Fruit fly (Drosophila melanogaster) whole organism, embryonic: ENCODE results near the gene mRpL19.

Experiments used
- Blimp-1 ChIP-seq: fragments of 200-800 bp; sonication (Bioruptor generic); optimal IDR thresholded peaks from 3 replicates; lab custom pipeline; 2018; ENCODE audit warnings: missing biosample characterization, missing genetic modification characterization, mild to moderate bottlenecking, moderate library complexity, missing genetic modification reagents
- C15 ChIP-seq: fragments of 200-800 bp; sonication (Bioruptor generic); IDR thresholded peaks from 3 replicates; pipeline ENCODE4 v1.3.6; 2022; ENCODE audit warnings: missing biosample characterization, missing genetic modification characterization
- CG1024 ChIP-seq: fragments of 200-800 bp; sonication (Bioruptor generic); IDR thresholded peaks from 2 replicates; pipeline ENCODE4 v1.3.6; 2022; ENCODE audit warnings: missing biosample characterization, missing genetic modification characterization
- CG10321 ChIP-seq: fragments of 200-800 bp; sonication (Bioruptor generic); IDR thresholded peaks from 2 replicates; pipeline ENCODE4 v1.3.6; 2022; ENCODE audit warnings: missing biosample characterization, missing genetic modification characterization
- CG11456 ChIP-seq: fragments of 200-800 bp; sonication (Bioruptor generic); IDR thresholded peaks from 3 replicates; pipeline ENCODE4 v1.3.6; 2022; ENCODE audit warnings: missing biosample characterization, missing genetic modification characterization
- CG12299 ChIP-seq: fragments of 200-800 bp; sonication (Bioruptor generic); optimal IDR thresholded peaks from 2 replicates; lab custom pipeline; 2018; ENCODE audit warnings: missing biosample characterization, mild to moderate bottlenecking, missing genetic modification characterization
- CG12391 ChIP-seq: fragments of 200-800 bp; sonication (Bioruptor generic); optimal IDR thresholded peaks from 3 replicates; lab custom pipeline; 2018; ENCODE audit warnings: missing biosample characterization, mild to moderate bottlenecking, missing genetic modification characterization, moderate library complexity
- CG12769 ChIP-seq: fragments of 200-800 bp; sonication (Bioruptor generic); optimal IDR thresholded peaks from 2 replicates; lab custom pipeline; 2019; ENCODE audit warnings: missing biosample characterization, mild to moderate bottlenecking, missing genetic modification characterization, moderate library complexity
- CG13123 ChIP-seq: fragments of 200-800 bp; sonication (Bioruptor generic); optimal IDR thresholded peaks from 2 replicates; lab custom pipeline; 2016; ENCODE audit warnings: missing biosample characterization, missing genetic modification characterization
- CG13894 ChIP-seq: fragments of 200-800 bp; sonication (Bioruptor generic); optimal IDR thresholded peaks from 3 replicates; lab custom pipeline; 2018; ENCODE audit warnings: missing biosample characterization, mild to moderate bottlenecking, missing genetic modification characterization, moderate library complexity
- CG18262 ChIP-seq: fragments of 200-800 bp; optimal IDR thresholded peaks from 3 replicates; lab custom pipeline; 2019; ENCODE audit warnings: missing biosample characterization, mild to moderate bottlenecking, missing genetic modification characterization, moderate library complexity
- CG18619 ChIP-seq: fragments of 200-800 bp; sonication (Bioruptor generic); optimal IDR thresholded peaks from 3 replicates; lab custom pipeline; 2017; ENCODE audit warnings: missing biosample characterization, mild to moderate bottlenecking, missing genetic modification characterization
- CG30403 ChIP-seq: fragments of 200-800 bp; sonication (Bioruptor generic); optimal IDR thresholded peaks from 3 replicates; lab custom pipeline; 2016; ENCODE audit warnings: missing biosample characterization, missing genetic modification characterization
- CG32772 ChIP-seq: fragments of 200-800 bp; sonication (Bioruptor generic); IDR thresholded peaks from 2 replicates; pipeline ENCODE4 v1.3.6; 2022; ENCODE audit warnings: missing biosample characterization, missing genetic modification characterization
- CG4360 ChIP-seq: fragments of 200-800 bp; sonication (Bioruptor generic); IDR thresholded peaks from 2 replicates; pipeline ENCODE4 v1.3.6; 2022; ENCODE audit warnings: missing biosample characterization, missing genetic modification characterization
- CG4820 ChIP-seq: fragments of 200-800 bp; sonication (Bioruptor generic); optimal IDR thresholded peaks from 3 replicates; lab custom pipeline; 2016; ENCODE audit warnings: missing biosample characterization, missing genetic modification characterization
- CG6791 ChIP-seq: fragments of 200-800 bp; sonication (Bioruptor generic); IDR thresholded peaks from 3 replicates; pipeline ENCODE4 v1.3.6; 2022; ENCODE audit warnings: missing biosample characterization, missing genetic modification characterization; ENCODE audit not compliant: partially characterized antibody
- CG7271 ChIP-seq: fragments of 200-800 bp; sonication (Bioruptor generic); optimal IDR thresholded peaks from 2 replicates; lab custom pipeline; 2018; ENCODE audit warnings: missing biosample characterization, mild to moderate bottlenecking, missing genetic modification characterization, moderate library complexity
- CG8281 ChIP-seq: fragments of 200-800 bp; sonication (Bioruptor generic); optimal IDR thresholded peaks from 2 replicates; lab custom pipeline; 2018; ENCODE audit warnings: missing biosample characterization, mild to moderate bottlenecking, missing genetic modification characterization, moderate library complexity
- CG8290 ChIP-seq, 3 experiments: fragments of 200-800 bp; sonication (Bioruptor generic); optimal IDR thresholded peaks; 2 replicates each; lab custom pipeline; 2016 to 2019; ENCODE audit warnings: missing biosample characterization in 3 of 3, missing genetic modification characterization in 3 of 3, mild to moderate bottlenecking in 2 of 3, moderate library complexity in 1 of 3
- CG8359 ChIP-seq: fragments of 200-800 bp; sonication (Bioruptor generic); optimal IDR thresholded peaks from 2 replicates; lab custom pipeline; 2017; ENCODE audit warnings: missing biosample characterization, mild to moderate bottlenecking, missing genetic modification characterization, borderline replicate concordance
- CG9797 ChIP-seq: fragments of 200-800 bp; sonication (Bioruptor generic); optimal IDR thresholded peaks from 3 replicates; lab custom pipeline; 2018; ENCODE audit warnings: missing biosample characterization, mild to moderate bottlenecking, missing genetic modification characterization
- D19B ChIP-seq: fragments of 200-800 bp; sonication (Bioruptor generic); optimal IDR thresholded peaks from 2 replicates; lab custom pipeline; 2017; ENCODE audit warnings: missing biosample characterization, mild to moderate bottlenecking, missing genetic modification characterization
- Dp ChIP-seq: fragments of 200-800 bp; sonication (Bioruptor generic); optimal IDR thresholded peaks from 2 replicates; lab custom pipeline; 2018; ENCODE audit warnings: missing biosample characterization, mild to moderate bottlenecking, missing genetic modification characterization, moderate library complexity
- E2f2 ChIP-seq: fragments of 200-800 bp; sonication (Bioruptor generic); IDR thresholded peaks from 2 replicates; pipeline ENCODE4 v1.3.6; 2022; ENCODE audit warnings: missing biosample characterization, missing genetic modification characterization
- GATAe ChIP-seq: fragments of 200-800 bp; sonication (Bioruptor generic); conservative IDR thresholded peaks from 2 replicates; pipeline ENCODE4 v1.3.6; 2022; ENCODE audit warnings: missing biosample characterization, missing genetic modification characterization
- Mes4 ChIP-seq: fragments of 200-800 bp; sonication (Bioruptor generic); optimal IDR thresholded peaks from 2 replicates; lab custom pipeline; 2016; ENCODE audit warnings: missing biosample characterization, missing genetic modification characterization
- Neu2 ChIP-seq: fragments of 200-800 bp; sonication (Bioruptor generic); optimal IDR thresholded peaks from 3 replicates; lab custom pipeline; 2016; ENCODE audit warnings: missing biosample characterization, missing genetic modification characterization, borderline replicate concordance
- Scr ChIP-seq: fragments of 200-800 bp; sonication (Bioruptor generic); IDR thresholded peaks from 2 replicates; pipeline ENCODE4 v1.3.6; 2022; ENCODE audit warnings: missing biosample characterization, missing genetic modification characterization; ENCODE audit not compliant: partially characterized antibody
- Sry-β ChIP-seq: fragments of 200-800 bp; sonication (Bioruptor generic); optimal IDR thresholded peaks from 2 replicates; lab custom pipeline; 2018; ENCODE audit warnings: missing biosample characterization, mild to moderate bottlenecking, missing genetic modification characterization, moderate library complexity
- cato ChIP-seq: fragments of 200-800 bp; sonication (Bioruptor generic); optimal IDR thresholded peaks from 2 replicates; lab custom pipeline; 2016; ENCODE audit warnings: missing biosample characterization, missing genetic modification characterization, borderline replicate concordance
- chm ChIP-seq: fragments of 200-800 bp; sonication (Bioruptor generic); IDR thresholded peaks from 2 replicates; pipeline ENCODE4 v1.3.6; 2022; ENCODE audit warnings: missing biosample characterization, missing genetic modification characterization
- danr ChIP-seq: fragments of 200-800 bp; sonication (Bioruptor generic); IDR thresholded peaks from 2 replicates; pipeline ENCODE4 v1.3.6; 2022; ENCODE audit warnings: missing biosample characterization, missing genetic modification characterization
- exex ChIP-seq: fragments of 200-800 bp; sonication (Bioruptor generic); optimal IDR thresholded peaks from 4 replicates; lab custom pipeline; 2018; ENCODE audit warnings: missing biosample characterization, mild to moderate bottlenecking, missing genetic modification characterization, moderate library complexity
- gem ChIP-seq: fragments of 200-800 bp; sonication (Bioruptor generic); optimal IDR thresholded peaks from 2 replicates; lab custom pipeline; 2019; ENCODE audit warnings: missing biosample characterization, mild to moderate bottlenecking, missing genetic modification characterization, moderate library complexity
- lilli ChIP-seq: fragments of 200-800 bp; sonication (Bioruptor generic); optimal IDR thresholded peaks from 3 replicates; lab custom pipeline; 2016; ENCODE audit warnings: missing biosample characterization, missing genetic modification characterization
- lola ChIP-seq, 3 experiments: fragments of >200 bp in 2 of 3; fragments of 200-800 bp in 1 of 3; sonication (Bioruptor generic) in 1 of 3; optimal IDR thresholded peaks; 2 replicates each; lab custom pipeline; 2017 to 2019; ENCODE audit warnings: missing biosample characterization in 3 of 3, missing genetic modification characterization in 3 of 3, mild to moderate bottlenecking in 1 of 3, moderate library complexity in 1 of 3
- mam ChIP-seq: fragments of 200-800 bp; sonication (Bioruptor generic); optimal IDR thresholded peaks from 3 replicates; lab custom pipeline; 2016; ENCODE audit warnings: missing biosample characterization, missing genetic modification characterization
- p53 ChIP-seq: fragments of 200-800 bp; sonication (Bioruptor generic); optimal IDR thresholded peaks from 2 replicates; lab custom pipeline; 2016; ENCODE audit warnings: missing biosample characterization, missing genetic modification characterization
- pita ChIP-seq: fragments of 200-800 bp; sonication (Bioruptor generic); optimal IDR thresholded peaks from 2 replicates; lab custom pipeline; 2017; ENCODE audit warnings: missing biosample characterization, mild to moderate bottlenecking, missing genetic modification characterization
- pum ChIP-seq: fragments of 200-800 bp; sonication (Bioruptor generic); optimal IDR thresholded peaks from 2 replicates; lab custom pipeline; 2016; ENCODE audit warnings: missing biosample characterization, missing genetic modification characterization
- scrt ChIP-seq: fragments of 200-800 bp; sonication (Bioruptor generic); optimal IDR thresholded peaks from 2 replicates; lab custom pipeline; 2018; ENCODE audit warnings: missing biosample characterization, mild to moderate bottlenecking, missing genetic modification characterization, moderate library complexity
- sd ChIP-seq: fragments of 200-800 bp; sonication (Bioruptor generic); optimal IDR thresholded peaks from 3 replicates; lab custom pipeline; 2018; ENCODE audit warnings: missing biosample characterization, mild to moderate bottlenecking, missing genetic modification characterization, moderate library complexity
- seq ChIP-seq: fragments of 200-800 bp; sonication (Bioruptor generic); IDR thresholded peaks from 2 replicates; pipeline ENCODE4 v1.3.6; 2022; ENCODE audit warnings: missing biosample characterization, missing genetic modification characterization
- ssp ChIP-seq: fragments of 200-800 bp; sonication (Bioruptor generic); IDR thresholded peaks from 2 replicates; pipeline ENCODE4 v1.3.6; 2022; ENCODE audit warnings: missing biosample characterization, missing genetic modification characterization
- tap ChIP-seq: fragments of 200-800 bp; optimal IDR thresholded peaks from 3 replicates; lab custom pipeline; 2019; ENCODE audit warnings: missing biosample characterization, mild to moderate bottlenecking, missing genetic modification characterization, moderate library complexity
- tx ChIP-seq: fragments of 200-800 bp; sonication (Bioruptor generic); optimal IDR thresholded peaks from 2 replicates; lab custom pipeline; 2016; ENCODE audit warnings: missing biosample characterization, missing genetic modification characterization
- unc-4 ChIP-seq: fragments of 200-800 bp; sonication (Bioruptor generic); IDR thresholded peaks from 2 replicates; pipeline ENCODE4 v1.3.6; 2022; ENCODE audit warnings: missing biosample characterization, missing genetic modification characterization; ENCODE audit not compliant: partially characterized antibody
- wor ChIP-seq: fragments of 200-800 bp; sonication (Bioruptor generic); IDR thresholded peaks from 2 replicates; pipeline ENCODE4 v1.3.6; 2022; ENCODE audit warnings: missing biosample characterization, missing genetic modification characterization

The mRpL19 gene

dm6 chr3R:8652731-8653130, 21.2 kb upstream of the mRpL19 start, which contains the start of the genes Sys1 and Dhod (continued):
- TF ChIP-seq CG1024 (no peak; the same call in 1 of the 2 replicates), p53 (no peak), CG13894 (tag; lab: Kevin White, UChicago) (peak; percentile 71), sd (tag; lab: Kevin White, UChicago) (peak; percentile 72), unc-4 (GFP tag; lab: Robert Waterston, UW) (peak; percentile 87), CG18262 (tag; lab: Kevin White, UChicago) (peak; percentile 57), CG13123 (GFP tag; lab: Kevin White, UChicago) (peak; percentile 46), tx (peak; percentile 22), Blimp-1 (GFP tag; lab: Kevin White, UChicago) (peak; percentile 35), CG12769 (tag; lab: Kevin White, UChicago) (peak; percentile 64), Scr (GFP tag; lab: Robert Waterston, UW) (peak; percentile 91), Mes4 (GFP tag; lab: Kevin White, UChicago) (no peak), cato (GFP tag; lab: Kevin White, UChicago) (peak; percentile 41), danr (GFP tag; lab: Robert Waterston, UW) (no peak), CG9797 (GFP tag; lab: Kevin White, UChicago) (no peak), Sry-β (GFP tag; lab: Kevin White, UChicago) (no peak), Neu2 (no peak), Dp (no peak), CG32772 (GFP tag; lab: Robert Waterston, UW) (peak; percentile 60), tap (tag; lab: Kevin White, UChicago) (peak; percentile 28), pita (no peak), pum (GFP tag; lab: Kevin White, UChicago) (peak; percentile 49), CG11456 (peak; percentile 67; the same call in 2 of the 3 replicates), ssp (GFP tag; lab: Robert Waterston, UW) (peak; percentile 58), seq (GFP tag; lab: Robert Waterston, UW) (0 out of 2 replicates have a peak, but pooled peaks have one; percentile 34), CG8281 (tag; lab: Kevin White, UChicago) (no peak), chm (GFP tag; lab: Robert Waterston, UW) (no peak; the same call in 1 of the 2 replicates), CG4820 (no peak), CG12299 (no peak), lola (GFP tag; optimal IDR thresholded peaks at IDR 0.05; lab: Kevin White, UChicago) (peak in 1 of 3 experiments; percentile 47), E2f2 (no peak; the same call in 1 of the 2 replicates), scrt (GFP tag; lab: Kevin White, UChicago) (peak; percentile 26), gem (tag; lab: Kevin White, UChicago) (peak; percentile 75), CG8290 (GFP tag; optimal IDR thresholded peaks at IDR 0.05; lab: Kevin White, UChicago) (peak; percentile 51), CG8290 (tag; optimal IDR thresholded peaks at IDR 0.05; lab: Kevin White, UChicago) (peak; percentile 13 to 58), D19B (GFP tag; lab: Kevin White, UChicago) (no peak), mam (peak; percentile 81), CG7271 (tag; lab: Kevin White, UChicago) (peak; percentile 36), CG6791 (GFP tag; lab: Robert Waterston, UW) (peak; percentile 72; the same call in 2 of the 3 replicates), CG18619 (peak; percentile 36), lilli (GFP tag; lab: Kevin White, UChicago) (peak; percentile 89), CG8359 (GFP tag; lab: Kevin White, UChicago) (no peak), GATAe (GFP tag; lab: Robert Waterston, UW) (no peak), CG30403 (GFP tag; lab: Kevin White, UChicago) (peak; percentile 75), C15 (GFP tag; lab: Robert Waterston, UW) (0 out of 3 replicates have a peak, but pooled peaks have one; percentile 40), CG10321 (GFP tag; lab: Robert Waterston, UW) (no peak), wor (peak; percentile 27; the same call in 1 of the 2 replicates), CG12391 (tag; lab: Kevin White, UChicago) (peak; percentile 75), exex (tag; lab: Kevin White, UChicago) (peak; percentile 22), CG4360 (GFP tag; lab: Robert Waterston, UW) (no peak)
